Fruit fly (Drosophila melanogaster): ENCODE measurements around the gene mthl2.

dm6 chr3L:5654955-5655750 lies 50.6 kb downstream of the mthl2 start:
- no peak for TF ChIP-seq h (optimal IDR thresholded peaks at IDR 0.05)
- no peak for TF ChIP-seq ttk (optimal IDR thresholded peaks at IDR 0.05)
- no peak for TF ChIP-seq Myc (optimal IDR thresholded peaks at IDR 0.05)
- TF ChIP-seq psq (optimal IDR thresholded peaks at IDR 0.05): no peak
- TF ChIP-seq insv (optimal IDR thresholded peaks at IDR 0.05): no peak

All from Kc167 (cell line).